Worm (Caenorhabditis elegans): ENCODE measurements around the gene F55A11.6.

DNA sequence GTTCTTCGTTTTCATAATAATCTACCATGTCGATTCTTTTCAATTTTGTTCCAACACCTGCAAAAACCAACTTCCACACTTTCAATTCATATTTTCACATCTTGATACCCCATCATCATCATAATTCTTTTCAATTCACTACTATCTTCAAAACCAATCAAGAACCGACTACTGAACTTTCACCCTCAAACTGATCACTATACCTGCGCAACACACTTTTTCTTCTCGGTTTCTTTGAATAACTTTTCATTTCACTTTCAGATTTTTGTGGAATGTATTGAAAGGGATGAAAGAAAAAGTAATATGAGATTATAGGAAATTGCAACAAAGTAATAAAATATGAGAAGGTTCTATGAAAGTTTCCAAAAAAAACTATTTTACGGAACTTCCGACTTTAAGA lies 35.6 kb upstream of the F55A11.6 start:
- no peak for TF ChIP-seq lin-13 (GFP tag; optimal IDR thresholded peaks at IDR 0.05)
- TF ChIP-seq elt-1 (tag; optimal IDR thresholded peaks at IDR 0.05) = no peak
- no peak for TF ChIP-seq ztf-4 (tag; optimal IDR thresholded peaks at IDR 0.05)
- TF ChIP-seq lsy-2 (tag; optimal IDR thresholded peaks at IDR 0.05) = no peak
- no peak for TF ChIP-seq fos-1 (tag; optimal IDR thresholded peaks at IDR 0.05)
- no peak for TF ChIP-seq snpc-4 (tag; optimal IDR thresholded peaks at IDR 0.05)
- no peak for TF ChIP-seq nhr-11 (tag; optimal IDR thresholded peaks at IDR 0.05)
- TF ChIP-seq nhr-6 (tag; optimal IDR thresholded peaks at IDR 0.05) = no peak

All from whole organism, L2 larva.